Worm (Caenorhabditis elegans) whole organism, mixed stage, embryonic: Measurements from ENCODE around the gene rskd-1.

ENCODE experiments used
- M03D4.4 ChIP-seq: sonication (generic microtip); optimal IDR thresholded peaks from 2 replicates; lab custom pipeline; 2017; ENCODE audit warnings: mild to moderate bottlenecking, missing genetic modification characterization, missing compliant biosample characterization
- bed-3 ChIP-seq: fragments of 200-800 bp; sonication (Bioruptor generic); optimal IDR thresholded peaks from 3 replicates; lab custom pipeline; 2018; ENCODE audit warnings: mild to moderate bottlenecking, missing genetic modification characterization, moderate library complexity, missing compliant biosample characterization
- blmp-1 ChIP-seq: fragments of 150-350 bp; optimal IDR thresholded peaks from 2 replicates; lab custom pipeline; 2014; ENCODE audit warnings: missing biosample characterization, missing genetic modification characterization
- ceh-43 ChIP-seq: fragments of 200-800 bp; sonication (Bioruptor generic); optimal IDR thresholded peaks from 2 replicates; lab custom pipeline; 2018; ENCODE audit warnings: mild to moderate bottlenecking, missing genetic modification characterization, moderate library complexity, missing compliant biosample characterization
- ceh-83 ChIP-seq: fragments of 200-800 bp; sonication (Bioruptor generic); optimal IDR thresholded peaks from 2 replicates; lab custom pipeline; 2018; ENCODE audit warnings: mild to moderate bottlenecking, missing genetic modification characterization, missing compliant biosample characterization
- ces-1 ChIP-seq: fragments of 150-350 bp; optimal IDR thresholded peaks from 2 replicates; lab custom pipeline; 2014; ENCODE audit warnings: missing biosample characterization, missing genetic modification reagents, missing genetic modification characterization
- cnd-1 ChIP-seq: fragments of 200-800 bp; sonication (Bioruptor generic); optimal IDR thresholded peaks from 2 replicates; lab custom pipeline; 2018; ENCODE audit warnings: mild to moderate bottlenecking, missing genetic modification characterization, missing compliant biosample characterization
- elt-1 ChIP-seq: sonication (generic microtip); optimal IDR thresholded peaks from 2 replicates; lab custom pipeline; 2017; ENCODE audit warnings: missing genetic modification characterization, mild to moderate bottlenecking, missing compliant biosample characterization, antibody characterized with exemption, moderate library complexity, borderline replicate concordance; ENCODE audit not compliant: insufficient read depth
- flh-1 ChIP-seq: fragments of 200-800 bp; sonication (Bioruptor generic); optimal IDR thresholded peaks from 2 replicates; lab custom pipeline; 2018; ENCODE audit warnings: mild to moderate bottlenecking, missing genetic modification characterization, moderate library complexity, missing compliant biosample characterization
- lin-13 ChIP-seq: fragments of 150-350 bp; optimal IDR thresholded peaks from 2 replicates; lab custom pipeline; 2014; ENCODE audit warnings: missing biosample characterization, missing genetic modification characterization
- lin-32 ChIP-seq: fragments of 200-800 bp; sonication (Bioruptor generic); optimal IDR thresholded peaks from 2 replicates; lab custom pipeline; 2018; ENCODE audit warnings: mild to moderate bottlenecking, missing genetic modification characterization, missing compliant biosample characterization
- lsy-2 ChIP-seq: fragments of 150-350 bp; optimal IDR thresholded peaks from 2 replicates; lab custom pipeline; 2014; ENCODE audit warnings: missing biosample characterization, missing genetic modification characterization
- mab-5 ChIP-seq: fragments of 150-350 bp; optimal IDR thresholded peaks from 2 replicates; lab custom pipeline; 2014; ENCODE audit warnings: missing biosample characterization, missing genetic modification characterization
- mep-1 ChIP-seq: fragments of 150-350 bp; optimal IDR thresholded peaks from 2 replicates; lab custom pipeline; 2017; ENCODE audit warnings: missing biosample characterization, missing genetic modification reagents, missing genetic modification characterization, inconsistent platforms
- mls-2 ChIP-seq: sonication (generic microtip); optimal IDR thresholded peaks from 2 replicates; lab custom pipeline; 2016; ENCODE audit warnings: mild to moderate bottlenecking, missing genetic modification characterization, moderate library complexity, missing compliant biosample characterization
- nhr-12 ChIP-seq: fragments of 150-350 bp; optimal IDR thresholded peaks from 2 replicates; lab custom pipeline; 2014; ENCODE audit warnings: missing biosample characterization, missing genetic modification characterization
- nhr-2 ChIP-seq: fragments of 150-350 bp; optimal IDR thresholded peaks from 2 replicates; lab custom pipeline; 2014; ENCODE audit warnings: missing biosample characterization, missing genetic modification characterization
- nhr-237 ChIP-seq: fragments of 150-350 bp; optimal IDR thresholded peaks from 2 replicates; lab custom pipeline; 2014; ENCODE audit warnings: missing biosample characterization, missing genetic modification characterization
- nhr-28 ChIP-seq: fragments of 150-350 bp; optimal IDR thresholded peaks from 2 replicates; lab custom pipeline; 2014; ENCODE audit warnings: missing biosample characterization, missing genetic modification characterization
- nhr-76 ChIP-seq: sonication (generic microtip); optimal IDR thresholded peaks from 2 replicates; lab custom pipeline; 2017; ENCODE audit warnings: missing biosample characterization, missing genetic modification characterization
- pha-4 ChIP-seq: fragments of 150-350 bp; optimal IDR thresholded peaks from 2 replicates; lab custom pipeline; 2018; ENCODE audit warnings: missing biosample characterization, missing genetic modification reagents, missing genetic modification characterization
- sem-2 ChIP-seq: fragments of 200-800 bp; sonication (Bioruptor generic); optimal IDR thresholded peaks from 2 replicates; lab custom pipeline; 2018; ENCODE audit warnings: mild to moderate bottlenecking, missing genetic modification characterization, missing compliant biosample characterization
- snpc-4 ChIP-seq: fragments of 150-350 bp; optimal IDR thresholded peaks from 2 replicates; lab custom pipeline; 2014; ENCODE audit warnings: missing biosample characterization, missing genetic modification characterization
- sptf-1 ChIP-seq: sonication (generic microtip); optimal IDR thresholded peaks from 2 replicates; lab custom pipeline; 2017; ENCODE audit warnings: mild to moderate bottlenecking, missing genetic modification characterization, moderate library complexity, missing compliant biosample characterization
- tbx-8 ChIP-seq: fragments of 200-800 bp; sonication (Bioruptor generic); optimal IDR thresholded peaks from 2 replicates; lab custom pipeline; 2018; ENCODE audit warnings: mild to moderate bottlenecking, missing genetic modification characterization, moderate library complexity, missing compliant biosample characterization
- unc-120 ChIP-seq: sonication (generic microtip); optimal IDR thresholded peaks from 2 replicates; lab custom pipeline; 2017; ENCODE audit warnings: missing genetic modification characterization, missing compliant biosample characterization; ENCODE audit not compliant: poor library complexity, severe bottlenecking
- unc-39 ChIP-seq: fragments of 150-350 bp; optimal IDR thresholded peaks from 2 replicates; lab custom pipeline; 2014; ENCODE audit warnings: missing biosample characterization, missing genetic modification characterization
- unc-62 ChIP-seq: fragments of 150-350 bp; optimal IDR thresholded peaks from 2 replicates; lab custom pipeline; 2014; ENCODE audit warnings: missing biosample characterization, missing genetic modification reagents, missing genetic modification characterization
- zip-8 ChIP-seq: fragments of 150-350 bp; optimal IDR thresholded peaks from 2 replicates; lab custom pipeline; 2014; ENCODE audit warnings: missing biosample characterization, missing genetic modification characterization

The rskd-1 gene

ce11 chrV:12288577-12288976 lies at the start of gene rskd-1:
rskd-1 (minus strand) TSS chrV:12288615.
- TF ChIP-seq pha-4 (peak; percentile 45), sem-2 (GFP tag; lab: Kevin White, UChicago) (no peak), nhr-12 (tag; lab: Kevin White, UChicago) (no peak)

DNA sequence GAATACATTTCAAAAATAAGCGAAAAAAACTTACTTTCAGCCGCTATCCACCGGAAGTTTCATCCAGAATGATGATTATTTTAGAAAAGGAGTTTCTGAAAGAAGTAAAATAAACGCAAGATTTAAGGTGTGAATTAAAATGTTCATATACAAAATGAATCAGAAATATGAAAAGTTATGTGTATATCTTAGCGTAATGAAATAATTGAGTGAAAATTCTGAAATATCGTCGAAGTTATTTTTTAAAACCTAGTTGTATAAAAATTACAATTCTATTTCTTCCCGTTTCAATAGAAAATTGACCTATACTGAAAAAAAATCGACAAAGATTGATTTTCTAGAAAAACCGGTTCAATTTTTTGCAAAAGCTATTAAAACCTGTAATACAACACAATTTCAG lies 49.5 kb upstream of the rskd-1 start, which contains the start of gene twk-13:
TSS of gene twk-13 (minus strand) at position 101 of the 400 bp plus-strand sequence.
- no peak for TF ChIP-seq elt-1 (tag; lab: Kevin White, UChicago)
- no peak for TF ChIP-seq pha-4
- TF ChIP-seq tbx-8 (GFP tag; lab: Kevin White, UChicago), result no peak
- TF ChIP-seq snpc-4, result no peak
- TF ChIP-seq unc-62 (GFP tag; lab: Kevin White, UChicago), result no peak
- TF ChIP-seq mab-5 (tag; lab: Kevin White, UChicago), result no peak
- no peak for TF ChIP-seq sptf-1 (tag; lab: Kevin White, UChicago)
- no peak for TF ChIP-seq lin-13
- TF ChIP-seq nhr-76 (tag; lab: Kevin White, UChicago), result no peak
- TF ChIP-seq lsy-2 (tag; lab: Kevin White, UChicago), result no peak
- no peak for TF ChIP-seq zip-8 (tag; lab: Kevin White, UChicago)
- no peak for TF ChIP-seq M03D4.4 (tag; lab: Kevin White, UChicago)
- no peak for TF ChIP-seq flh-1 (GFP tag; lab: Kevin White, UChicago)
- TF ChIP-seq ces-1 (GFP tag; lab: Kevin White, UChicago), result no peak
- TF ChIP-seq nhr-28 (tag; lab: Kevin White, UChicago), result no peak
- TF ChIP-seq nhr-237 (tag; lab: Kevin White, UChicago), result no peak
- no peak for TF ChIP-seq mls-2 (tag; lab: Kevin White, UChicago)
- no peak for TF ChIP-seq mep-1 (tag; lab: Kevin White, UChicago)

DNA sequence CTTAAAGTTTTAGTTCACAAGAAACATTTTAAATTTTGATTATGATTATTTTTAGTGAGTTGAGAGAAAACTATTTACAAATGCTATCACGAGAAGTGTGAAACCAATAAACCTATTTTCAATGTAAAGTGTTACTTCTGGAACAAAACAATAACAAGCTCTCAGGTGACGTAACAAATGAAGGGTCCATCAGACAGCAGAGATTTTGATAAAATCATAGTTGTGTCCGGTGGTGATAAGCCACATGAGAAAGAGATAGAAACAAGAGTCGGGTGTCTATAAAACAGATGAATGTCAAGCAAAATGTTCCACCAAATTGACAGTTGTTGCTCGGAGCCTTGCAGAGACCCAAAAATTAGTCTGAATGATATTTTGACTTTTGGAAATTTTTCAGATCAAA lies 46.0 kb upstream of the rskd-1 start:
- no peak for TF ChIP-seq nhr-2 (tag; lab: Kevin White, UChicago)
- TF ChIP-seq unc-62 (GFP tag; lab: Kevin White, UChicago), result peak; percentile 10
- no peak for TF ChIP-seq unc-39 (tag; lab: Kevin White, UChicago)

DNA sequence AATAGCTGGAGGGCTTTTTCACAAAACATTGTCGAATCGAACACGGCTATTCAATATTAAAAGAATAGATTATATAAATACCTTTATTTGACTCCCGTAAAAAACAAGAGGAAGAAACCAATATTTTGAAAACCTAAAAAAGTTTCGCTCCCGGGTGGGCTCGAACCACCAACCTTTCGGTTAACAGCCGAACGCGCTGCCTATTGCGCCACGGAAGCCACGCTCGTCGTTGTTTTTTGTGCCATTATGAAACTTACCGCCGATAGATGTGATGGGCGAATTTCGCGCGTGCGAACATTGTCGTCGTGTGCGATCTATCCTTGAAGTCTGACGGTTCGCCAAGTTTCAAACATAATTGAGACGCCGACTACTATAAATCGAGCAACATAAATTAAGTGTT lies 43.4 kb upstream of the rskd-1 start:
- TF ChIP-seq nhr-12 (tag; lab: Kevin White, UChicago) (no peak), sem-2 (GFP tag; lab: Kevin White, UChicago) (peak; percentile 41), unc-62 (GFP tag; lab: Kevin White, UChicago) (no peak), ceh-83 (GFP tag; lab: Kevin White, UChicago) (peak; percentile 83), bed-3 (GFP tag; lab: Kevin White, UChicago) (peak; percentile 1), sptf-1 (tag; lab: Kevin White, UChicago) (peak; percentile 53), blmp-1 (no peak), M03D4.4 (tag; lab: Kevin White, UChicago) (peak; percentile 60), cnd-1 (peak; percentile 33), mls-2 (tag; lab: Kevin White, UChicago) (peak; percentile 37), ces-1 (GFP tag; lab: Kevin White, UChicago) (no peak)

- TF ChIP-seq nhr-12 (tag; lab: Kevin White, UChicago) (no peak), ces-1 (GFP tag; lab: Kevin White, UChicago) (peak; percentile 83)
- TF ChIP-seq, all 35 proteins: peak for 1
Observed at ce11 chrV:12329173-12329572, 40.8 kb upstream of the rskd-1 start.

ce11 chrV:12326638-12327037 lies 38.2 kb upstream of the rskd-1 start:
- TF ChIP-seq ceh-43 (no peak), mab-5 (tag; lab: Kevin White, UChicago) (no peak), unc-120 (tag; lab: Kevin White, UChicago) (no peak), lin-13 (no peak), unc-39 (tag; lab: Kevin White, UChicago) (no peak), lin-32 (no peak), nhr-2 (tag; lab: Kevin White, UChicago) (no peak)
- TF ChIP-seq, all 35 proteins: peak for 0
